Worm (Caenorhabditis elegans): ENCODE results near the gene F17E9.18.

ce11 chrIV:8297192-8297591 is 49.8 kb downstream of the F17E9.18 start, which contains the start of gene nprl-3:
- no peak for TF ChIP-seq gmeb-2 (tag; optimal IDR thresholded peaks at IDR 0.05)
- TF ChIP-seq sox-4 (tag; optimal IDR thresholded peaks at IDR 0.05), result no peak
- TF ChIP-seq pha-4 (tag; optimal IDR thresholded peaks at IDR 0.05), result no peak
- no peak for TF ChIP-seq che-1 (tag; optimal IDR thresholded peaks at IDR 0.05)

All from whole organism, late embryonic.